Fruit fly (Drosophila melanogaster): ENCODE data around the gene Rtel1.

The Rtel1 gene

dm6 chrX:5764001-5764892 is 16.7 kb downstream of the Rtel1 start, which contains the start of the genes MAPk-Ak2 and CG42699 (continued):
- TF ChIP-seq MESR4 (GFP tag; optimal IDR thresholded peaks at IDR 0.05) (peak; percentile 76), Hmr (GFP tag; optimal IDR thresholded peaks at IDR 0.05) (peak; percentile 90), Lpt (GFP tag; optimal IDR thresholded peaks at IDR 0.05) (no peak), toy (GFP tag; IDR thresholded peaks at IDR 0.05) (peak; percentile 40; the same call in 1 of the 2 replicates), Trl (optimal IDR thresholded peaks at IDR 0.05) (no peak), Trl (GFP tag; optimal IDR thresholded peaks at IDR 0.05) (peak; percentile 91), CG10959 (GFP tag; IDR thresholded peaks at IDR 0.05) (peak; percentile 13; the same call in 1 of the 2 replicates), CG16863 (GFP tag; optimal IDR thresholded peaks at IDR 0.05) (peak; percentile 78), sima (GFP tag; optimal IDR thresholded peaks at IDR 0.05) (peak; percentile 46), cg (GFP tag; optimal IDR thresholded peaks at IDR 0.05) (peak; percentile 63), CG10209 (GFP tag; optimal IDR thresholded peaks at IDR 0.05) (peak; percentile 78), CG3838 (GFP tag; optimal IDR thresholded peaks at IDR 0.05) (peak; percentile 73), grau (tag; optimal IDR thresholded peaks at IDR 0.05) (peak; percentile 66), CG17186 (GFP tag; optimal IDR thresholded peaks at IDR 0.05) (peak; percentile 4), CG3065 (GFP tag; optimal IDR thresholded peaks at IDR 0.05) (peak; percentile 57), crc (GFP tag; optimal IDR thresholded peaks at IDR 0.05) (peak; percentile 71), CG8089 (GFP tag; optimal IDR thresholded peaks at IDR 0.05) (peak; percentile 85), eve (GFP tag; optimal IDR thresholded peaks at IDR 0.05) (no peak), Dll (GFP tag; IDR thresholded peaks at IDR 0.05; ENCODE audit: partially characterized antibody) (peak; percentile 62; the same call in 2 of the 4 replicates), Dek (tag; optimal IDR thresholded peaks at IDR 0.05) (peak; percentile 80), chm (GFP tag; IDR thresholded peaks at IDR 0.05) (peak; percentile 92), Dip3 (GFP tag; optimal IDR thresholded peaks at IDR 0.05) (peak; percentile 52), CG12942 (GFP tag; optimal IDR thresholded peaks at IDR 0.05) (peak; percentile 77), Ada2b (GFP tag; IDR thresholded peaks at IDR 0.05) (no peak), CG11560 (tag; IDR thresholded peaks at IDR 0.05) (peak; percentile 98), CG4707 (GFP tag; optimal IDR thresholded peaks at IDR 0.05) (peak; percentile 91), CG4617 (GFP tag; optimal IDR thresholded peaks at IDR 0.05; ENCODE audit: borderline replicate concordance) (peak; percentile 47), CG17359 (tag; optimal IDR thresholded peaks at IDR 0.05) (peak; percentile 85), CG12769 (tag; optimal IDR thresholded peaks at IDR 0.05) (peak; percentile 59), corto (GFP tag; optimal IDR thresholded peaks at IDR 0.05) (no peak), Poxn (GFP tag; IDR thresholded peaks at IDR 0.05) (no peak), az2 (GFP tag; optimal IDR thresholded peaks at IDR 0.05) (no peak), HmgD (GFP tag; optimal IDR thresholded peaks at IDR 0.05) (peak; percentile 60), CG2202 (tag; optimal IDR thresholded peaks at IDR 0.05) (peak; percentile 79), Dip2 (GFP tag; IDR thresholded peaks at IDR 0.05) (no peak), nerfin-1 (tag; optimal IDR thresholded peaks at IDR 0.05) (peak; percentile 94), CG6254 (GFP tag; optimal IDR thresholded peaks at IDR 0.05) (peak; percentile 38), Atf-2 (GFP tag; optimal IDR thresholded peaks at IDR 0.05) (peak; percentile 74), Ravus (GFP tag; IDR thresholded peaks at IDR 0.05) (no peak), CG7357 (GFP tag; IDR thresholded peaks at IDR 0.05) (no peak), Lim3 (GFP tag; IDR thresholded peaks at IDR 0.05) (no peak), Doc3 (GFP tag; IDR thresholded peaks at IDR 0.05; ENCODE audit: partially characterized antibody) (peak; percentile 46; the same call in 1 of the 3 replicates), al (GFP tag; IDR thresholded peaks at IDR 0.05) (no peak), kni (GFP tag; optimal IDR thresholded peaks at IDR 0.05) (peak; percentile 99), Myb (GFP tag; optimal IDR thresholded peaks at IDR 0.05) (peak; percentile 84), CG9727 (GFP tag; optimal IDR thresholded peaks at IDR 0.05) (peak; percentile 83), CG31388 (GFP tag; optimal IDR thresholded peaks at IDR 0.05) (no peak), phol (tag; optimal IDR thresholded peaks at IDR 0.05) (peak; percentile 20), btn (GFP tag; optimal IDR thresholded peaks at IDR 0.05) (peak; percentile 64)

All from whole organism, embryonic.